Fruit fly (Drosophila melanogaster) whole organism, pupa: ENCODE data around the gene Lon.

ENCODE experiments used
- CG13204 ChIP-seq: fragments of 200-800 bp; sonication (Bioruptor generic); optimal IDR thresholded peaks from 2 replicates; lab custom pipeline; 2018; ENCODE audit warnings: missing biosample characterization, mild to moderate bottlenecking, missing genetic modification characterization, moderate library complexity
- CG14655 ChIP-seq: fragments of 200-800 bp; sonication (Bioruptor generic); optimal IDR thresholded peaks from 3 replicates; lab custom pipeline; 2017; ENCODE audit warnings: mild to moderate bottlenecking, missing biosample characterization, missing genetic modification reagents, missing genetic modification characterization
- CG15710 ChIP-seq: fragments of 200-800 bp; sonication (Bioruptor generic); optimal IDR thresholded peaks from 2 replicates; lab custom pipeline; 2018; ENCODE audit warnings: missing biosample characterization, mild to moderate bottlenecking, missing genetic modification characterization, moderate library complexity
- CG32121 ChIP-seq: fragments of 200-800 bp; sonication (Bioruptor generic); IDR thresholded peaks from 2 replicates; pipeline ENCODE4 v1.3.6; 2022; ENCODE audit warnings: missing biosample characterization, missing genetic modification characterization
- CG9948 ChIP-seq: fragments of 200-800 bp; sonication (Bioruptor generic); optimal IDR thresholded peaks from 2 replicates; lab custom pipeline; 2018; ENCODE audit warnings: missing biosample characterization, mild to moderate bottlenecking, missing genetic modification characterization, moderate library complexity
- EcR ChIP-seq: fragments of 200-800 bp; sonication (Bioruptor generic); optimal IDR thresholded peaks from 3 replicates; lab custom pipeline; 2019; ENCODE audit warnings: missing biosample characterization, missing genetic modification characterization, mild to moderate bottlenecking, moderate library complexity, missing genetic modification reagents
- Snoo ChIP-seq: fragments of 200-800 bp; sonication (Bioruptor generic); optimal IDR thresholded peaks from 3 replicates; lab custom pipeline; 2017; ENCODE audit warnings: missing biosample characterization, mild to moderate bottlenecking, missing genetic modification characterization, inconsistent platforms
- fd96Ca ChIP-seq: fragments of 200-800 bp; sonication (Bioruptor generic); IDR thresholded peaks from 3 replicates; pipeline ENCODE4 v1.3.6; 2022; ENCODE audit warnings: missing biosample characterization, missing genetic modification characterization
- rn ChIP-seq: fragments of 200-800 bp; sonication (Bioruptor generic); IDR thresholded peaks from 2 replicates; pipeline ENCODE4 v1.3.6; 2022; ENCODE audit warnings: missing biosample characterization, missing genetic modification characterization

dm6 chr3L:19642448-19643020, 30.5 kb upstream of the Lon start, which contains the start of gene Rnf146:
- no peak for TF ChIP-seq CG32121 (GFP tag; lab: Robert Waterston, UW)
- no peak for TF ChIP-seq CG13204 (GFP tag; lab: Kevin White, UChicago)
- TF ChIP-seq CG15710 (tag; lab: Kevin White, UChicago): no peak
- no peak for TF ChIP-seq rn (GFP tag; lab: Robert Waterston, UW)
- no peak for TF ChIP-seq fd96Ca
- TF ChIP-seq EcR (GFP tag; lab: Kevin White, UChicago): no peak
- TF ChIP-seq CG9948: no peak
- no peak for TF ChIP-seq CG14655 (GFP tag; lab: Kevin White, UChicago)
- no peak for TF ChIP-seq Snoo
